Worm (Caenorhabditis elegans) whole organism, midembryonic: ENCODE results near the gene spe-43.

Source experiments
- cog-1 ChIP-seq: sonication (generic microtip); optimal IDR thresholded peaks from 2 replicates; lab custom pipeline; 2016; ENCODE audit warnings: missing genetic modification characterization, missing compliant biosample characterization
- klf-2 ChIP-seq: fragments of 200-800 bp; sonication (Bioruptor generic); conservative IDR thresholded peaks from 2 replicates; pipeline ENCODE4 v1.3.6; 2022; ENCODE audit warnings: missing genetic modification reagents, missing genetic modification characterization, missing compliant biosample characterization
- med-1 ChIP-seq: sonication (generic microtip); optimal IDR thresholded peaks from 2 replicates; lab custom pipeline; 2017; ENCODE audit warnings: missing genetic modification characterization, mild to moderate bottlenecking, missing compliant biosample characterization, antibody characterized with exemption, missing genetic modification reagents; ENCODE audit not compliant: insufficient read depth
- ref-1 ChIP-seq: fragments of 200-800 bp; sonication (Bioruptor generic); conservative IDR thresholded peaks from 2 replicates; pipeline ENCODE4 v1.3.6; 2022; ENCODE audit warnings: missing genetic modification reagents, missing genetic modification characterization, missing compliant biosample characterization
- tab-1 ChIP-seq: fragments of 200-800 bp; sonication (Bioruptor generic); IDR thresholded peaks from 2 replicates; pipeline ENCODE4 v1.3.6; 2022; ENCODE audit warnings: missing genetic modification characterization, missing compliant biosample characterization
- ztf-23 ChIP-seq: fragments of 200-800 bp; sonication (Bioruptor generic); IDR thresholded peaks from 2 replicates; pipeline ENCODE4 v1.3.6; 2022; ENCODE audit warnings: missing genetic modification reagents, missing genetic modification characterization, missing compliant biosample characterization

- TF ChIP-seq ztf-23 (GFP tag; lab: Robert Waterston, UW) (no peak), cog-1 (tag; lab: Kevin White, UChicago) (no peak), med-1 (GFP tag; lab: Kevin White, UChicago) (no peak), ref-1 (GFP tag; lab: Robert Waterston, UW) (no peak), tab-1 (no peak), klf-2 (GFP tag; lab: Robert Waterston, UW) (no peak)
Measured at ce11 chrIV:13142254-13142653, at the start of gene spe-43.
